Worm (Caenorhabditis elegans) whole organism, early embryonic: ENCODE data around the gene ttr-21.

ENCODE experiments used
- B0310.2 ChIP-seq: sonication (generic microtip); optimal IDR thresholded peaks from 2 replicates; lab custom pipeline; 2016; ENCODE audit warnings: mild to moderate bottlenecking, missing genetic modification characterization, missing compliant biosample characterization
- aly-1 ChIP-seq: sonication (generic microtip); optimal IDR thresholded peaks from 2 replicates; lab custom pipeline; 2016; ENCODE audit warnings: missing genetic modification characterization, missing compliant biosample characterization
- ama-1 ChIP-seq: fragments of 150-350 bp; optimal IDR thresholded peaks from 2 replicates; lab custom pipeline; 2014
- ceh-13 ChIP-seq: fragments of 200-800 bp; sonication (Bioruptor generic); optimal IDR thresholded peaks from 2 replicates; lab custom pipeline; 2018; ENCODE audit warnings: mild to moderate bottlenecking, missing genetic modification characterization, missing compliant biosample characterization
- flt-1 ChIP-seq: fragments of 200-800 bp; sonication (Bioruptor generic); IDR thresholded peaks from 2 replicates; pipeline ENCODE4 v1.3.6; 2022; ENCODE audit warnings: missing genetic modification characterization, missing compliant biosample characterization
- hnd-1 ChIP-seq: sonication (generic microtip); optimal IDR thresholded peaks from 2 replicates; lab custom pipeline; 2016; ENCODE audit warnings: missing genetic modification characterization, missing compliant biosample characterization
- pes-1 ChIP-seq: fragments of 200-800 bp; sonication (Bioruptor generic); IDR thresholded peaks from 2 replicates; pipeline ENCODE4 v1.3.6; 2022; ENCODE audit warnings: missing genetic modification reagents, missing genetic modification characterization, missing compliant biosample characterization
- sea-1 ChIP-seq: fragments of 200-800 bp; sonication (Bioruptor generic); conservative IDR thresholded peaks from 2 replicates; pipeline ENCODE4 v1.3.6; 2022; ENCODE audit warnings: missing genetic modification characterization, missing compliant biosample characterization
- tbx-11 ChIP-seq: fragments of 200-800 bp; sonication (Bioruptor generic); IDR thresholded peaks from 2 replicates; pipeline ENCODE4 v1.3.6; 2022; ENCODE audit warnings: missing genetic modification characterization, missing compliant biosample characterization
- tbx-37 ChIP-seq: fragments of 200-800 bp; sonication (Bioruptor generic); conservative IDR thresholded peaks from 2 replicates; pipeline ENCODE4 v1.3.6; 2022; ENCODE audit warnings: missing genetic modification reagents, missing genetic modification characterization, missing compliant biosample characterization

DNA sequence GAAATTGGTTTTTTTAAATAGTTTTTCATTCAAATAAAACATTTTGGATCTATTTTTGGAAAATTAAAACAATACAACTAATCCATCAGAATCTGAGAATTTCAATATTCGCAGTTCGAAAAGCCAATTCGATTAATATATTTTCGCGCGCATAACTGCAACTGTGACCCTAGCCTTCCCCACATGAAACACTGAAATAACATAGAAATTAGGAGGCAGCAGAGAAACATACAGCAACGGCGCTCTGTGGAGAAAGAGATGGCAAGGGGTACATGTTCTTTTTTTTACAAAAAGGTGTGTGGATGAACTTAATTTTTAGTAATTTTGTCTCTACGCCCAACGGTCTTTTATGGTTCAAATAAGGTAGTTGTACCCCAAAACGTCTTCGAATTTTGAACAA, 26.0 kb upstream of the ttr-21 start:
- no peak for TF ChIP-seq ama-1 (lab: Kevin White, UChicago)
- no peak for TF ChIP-seq flt-1 (GFP tag; lab: Robert Waterston, UW)
- TF ChIP-seq tbx-37 (GFP tag; lab: Robert Waterston, UW): no peak
- no peak for TF ChIP-seq sea-1 (GFP tag; lab: Robert Waterston, UW)
- no peak for TF ChIP-seq hnd-1 (tag; lab: Kevin White, UChicago)
- TF ChIP-seq B0310.2 (tag; lab: Kevin White, UChicago): no peak
- TF ChIP-seq pes-1 (GFP tag; lab: Robert Waterston, UW): no peak
- TF ChIP-seq ceh-13 (GFP tag; lab: Kevin White, UChicago): no peak
- no peak for TF ChIP-seq tbx-11
- TF ChIP-seq aly-1 (tag; lab: Kevin White, UChicago): no peak
